Fruit fly (Drosophila melanogaster) S2 (cell line): ENCODE results near the gene CG44437.

Experiments used
- CG8478 ChIP-seq: fragments of >200 bp; optimal IDR thresholded peaks from 2 replicates; lab custom pipeline; 2018
- CTCF ChIP-seq, 2 experiments: fragments of >200 bp; optimal IDR thresholded peaks; 2 replicates each; lab custom pipeline; 2018

dm6 chrX:13159481-13159880, 42.6 kb downstream of the CG44437 start, which contains the start of the genes Bap60 and CG12096:
- no peak for TF ChIP-seq CG8478 (lab: Kevin White, UChicago)
- no peak for TF ChIP-seq CTCF (optimal IDR thresholded peaks at IDR 0.05; lab: Kevin White, UChicago)
